Fruit fly (Drosophila melanogaster) whole organism, prepupa: ENCODE measurements around the gene CG2017.

Experiments
- CG10631 ChIP-seq: fragments of 200-800 bp; sonication (Bioruptor generic); optimal IDR thresholded peaks from 2 replicates; lab custom pipeline; 2016; ENCODE audit warnings: missing biosample characterization, missing genetic modification characterization
- CG11762 ChIP-seq: fragments of 200-800 bp; sonication (Bioruptor generic); optimal IDR thresholded peaks from 3 replicates; lab custom pipeline; 2016; ENCODE audit warnings: missing biosample characterization, missing genetic modification characterization; ENCODE audit not compliant: insufficient read depth
- CG11902 ChIP-seq: fragments of 200-800 bp; sonication (Bioruptor generic); optimal IDR thresholded peaks from 3 replicates; lab custom pipeline; 2016; ENCODE audit warnings: missing biosample characterization, missing genetic modification characterization
- CG1621 ChIP-seq: fragments of 200-800 bp; sonication (Bioruptor generic); optimal IDR thresholded peaks from 3 replicates; lab custom pipeline; 2018; ENCODE audit warnings: missing biosample characterization, mild to moderate bottlenecking, missing genetic modification characterization
- CG16779 ChIP-seq: fragments of 200-800 bp; sonication (Bioruptor generic); optimal IDR thresholded peaks from 3 replicates; lab custom pipeline; 2017; ENCODE audit warnings: missing biosample characterization, mild to moderate bottlenecking, missing genetic modification characterization
- CG3032 ChIP-seq: fragments of 200-800 bp; optimal IDR thresholded peaks from 2 replicates; lab custom pipeline; 2019; ENCODE audit warnings: missing biosample characterization, mild to moderate bottlenecking, missing genetic modification characterization, moderate library complexity
- CG31627 ChIP-seq: fragments of 200-800 bp; sonication (Bioruptor generic); optimal IDR thresholded peaks from 3 replicates; lab custom pipeline; 2016; ENCODE audit warnings: missing biosample characterization, missing genetic modification characterization
- CG32006 ChIP-seq: fragments of 200-800 bp; sonication (Bioruptor generic); optimal IDR thresholded peaks from 3 replicates; lab custom pipeline; 2017; ENCODE audit warnings: missing biosample characterization, mild to moderate bottlenecking, missing genetic modification characterization
- CG34406 ChIP-seq: fragments of 200-800 bp; sonication (Bioruptor generic); optimal IDR thresholded peaks from 3 replicates; lab custom pipeline; 2016; ENCODE audit warnings: missing biosample characterization, missing genetic modification characterization
- CG3919 ChIP-seq: fragments of 200-800 bp; sonication (Bioruptor generic); optimal IDR thresholded peaks from 3 replicates; lab custom pipeline; 2016; ENCODE audit warnings: missing biosample characterization, missing genetic modification characterization
- CG6276 ChIP-seq: fragments of 200-800 bp; sonication (Bioruptor generic); optimal IDR thresholded peaks from 2 replicates; lab custom pipeline; 2017; ENCODE audit warnings: missing biosample characterization, mild to moderate bottlenecking, missing genetic modification characterization
- CG6792 ChIP-seq: fragments of 200-800 bp; sonication (Bioruptor generic); optimal IDR thresholded peaks from 3 replicates; lab custom pipeline; 2016; ENCODE audit warnings: missing biosample characterization, missing genetic modification characterization
- CG6808 ChIP-seq: fragments of 200-800 bp; sonication (Bioruptor generic); optimal IDR thresholded peaks from 3 replicates; lab custom pipeline; 2017; ENCODE audit warnings: missing biosample characterization, missing genetic modification characterization, mild to moderate bottlenecking, moderate library complexity, missing genetic modification reagents
- CG6854 ChIP-seq: fragments of 200-800 bp; sonication (Bioruptor generic); optimal IDR thresholded peaks from 2 replicates; lab custom pipeline; 2017; ENCODE audit warnings: missing biosample characterization, mild to moderate bottlenecking, missing genetic modification characterization
- CG7368 ChIP-seq: fragments of 200-800 bp; sonication (Bioruptor generic); optimal IDR thresholded peaks from 3 replicates; lab custom pipeline; 2016; ENCODE audit warnings: missing biosample characterization, missing genetic modification characterization
- CG8119 ChIP-seq: fragments of 200-800 bp; sonication (Bioruptor generic); IDR thresholded peaks from 3 replicates; pipeline ENCODE4 v1.3.6; 2022; ENCODE audit warnings: missing biosample characterization, missing genetic modification characterization
- CG8319 ChIP-seq: fragments of 200-800 bp; sonication (Bioruptor generic); optimal IDR thresholded peaks from 3 replicates; lab custom pipeline; 2016; ENCODE audit warnings: missing biosample characterization, missing genetic modification characterization
- CG8632 ChIP-seq: fragments of 200-800 bp; sonication (Bioruptor generic); optimal IDR thresholded peaks from 3 replicates; lab custom pipeline; 2016; ENCODE audit warnings: missing biosample characterization, missing genetic modification characterization
- CG9139 ChIP-seq: fragments of 200-800 bp; sonication (Bioruptor generic); optimal IDR thresholded peaks from 3 replicates; lab custom pipeline; 2017; ENCODE audit warnings: missing biosample characterization, mild to moderate bottlenecking, missing genetic modification characterization
- Eip75B ChIP-seq: fragments of 200-800 bp; sonication (Bioruptor generic); optimal IDR thresholded peaks from 3 replicates; lab custom pipeline; 2016; ENCODE audit warnings: missing biosample characterization, missing genetic modification characterization
- Eip78C ChIP-seq: fragments of 200-800 bp; sonication (Bioruptor generic); peaks from one replicate; lab custom pipeline; 2016; ENCODE audit warnings: missing biosample characterization, missing genetic modification characterization
- Eip93F ChIP-seq: fragments of 200-800 bp; sonication (Bioruptor generic); optimal IDR thresholded peaks from 2 replicates; lab custom pipeline; 2016; ENCODE audit warnings: missing biosample characterization, mild to moderate bottlenecking, missing genetic modification characterization
- Ets21C ChIP-seq: fragments of 200-800 bp; sonication (Bioruptor generic); optimal IDR thresholded peaks from 3 replicates; lab custom pipeline; 2016; ENCODE audit warnings: missing biosample characterization, missing genetic modification characterization
- Ets96B ChIP-seq: fragments of 200-800 bp; optimal IDR thresholded peaks from 2 replicates; lab custom pipeline; 2019; ENCODE audit warnings: missing biosample characterization, mild to moderate bottlenecking, missing genetic modification characterization, moderate library complexity
- Gug ChIP-seq: fragments of 200-800 bp; sonication (Bioruptor generic); IDR thresholded peaks from 2 replicates; pipeline ENCODE4 v1.3.6; 2022; ENCODE audit warnings: missing biosample characterization, missing genetic modification characterization
- Hr39 ChIP-seq: fragments of 200-800 bp; sonication (Bioruptor generic); optimal IDR thresholded peaks from 2 replicates; lab custom pipeline; 2016; ENCODE audit warnings: missing biosample characterization, missing genetic modification characterization
- Hr4 ChIP-seq: fragments of 200-800 bp; sonication (Bioruptor generic); optimal IDR thresholded peaks from 3 replicates; lab custom pipeline; 2016; ENCODE audit warnings: missing biosample characterization, missing genetic modification characterization
- Lpt ChIP-seq: fragments of 200-800 bp; sonication (Bioruptor generic); optimal IDR thresholded peaks from 3 replicates; lab custom pipeline; 2016; ENCODE audit warnings: missing biosample characterization, missing genetic modification characterization
- Met ChIP-seq: fragments of 200-800 bp; sonication (Bioruptor generic); optimal IDR thresholded peaks from 3 replicates; lab custom pipeline; 2016; ENCODE audit warnings: missing biosample characterization, missing genetic modification characterization
- OdsH ChIP-seq: fragments of 200-800 bp; sonication (Bioruptor generic); optimal IDR thresholded peaks from 3 replicates; lab custom pipeline; 2016; ENCODE audit warnings: missing biosample characterization, missing genetic modification characterization
- Sox14 ChIP-seq: fragments of 200-800 bp; sonication (Bioruptor generic); optimal IDR thresholded peaks from 3 replicates; lab custom pipeline; 2016; ENCODE audit warnings: missing biosample characterization, missing genetic modification characterization
- Sox15 ChIP-seq: fragments of 200-800 bp; sonication (Bioruptor generic); optimal IDR thresholded peaks from 3 replicates; lab custom pipeline; 2016; ENCODE audit warnings: missing biosample characterization, missing genetic modification characterization
- achi ChIP-seq: fragments of 200-800 bp; sonication (Bioruptor generic); optimal IDR thresholded peaks from 3 replicates; lab custom pipeline; 2016; ENCODE audit warnings: missing biosample characterization, missing genetic modification characterization
- acj6 ChIP-seq: fragments of 200-800 bp; sonication (Bioruptor generic); optimal IDR thresholded peaks from 3 replicates; lab custom pipeline; 2016; ENCODE audit warnings: missing biosample characterization, missing genetic modification characterization
- cyc ChIP-seq: fragments of 200-800 bp; sonication (Bioruptor generic); optimal IDR thresholded peaks from 3 replicates; lab custom pipeline; 2016; ENCODE audit warnings: missing biosample characterization, missing genetic modification characterization
- dac ChIP-seq: fragments of 200-800 bp; sonication (Bioruptor generic); optimal IDR thresholded peaks from 2 replicates; lab custom pipeline; 2017; ENCODE audit warnings: missing biosample characterization, mild to moderate bottlenecking, missing genetic modification characterization
- dsx ChIP-seq: fragments of 200-800 bp; optimal IDR thresholded peaks from 3 replicates; lab custom pipeline; 2019; ENCODE audit warnings: missing biosample characterization, mild to moderate bottlenecking, missing genetic modification characterization, moderate library complexity; ENCODE audit not compliant: poor library complexity, severe bottlenecking
- eg ChIP-seq: fragments of 200-800 bp; sonication (Bioruptor generic); IDR thresholded peaks from 3 replicates; pipeline ENCODE4 v1.3.6; 2022; ENCODE audit warnings: missing biosample characterization, missing genetic modification characterization
- esn ChIP-seq: fragments of 200-800 bp; sonication (Bioruptor generic); optimal IDR thresholded peaks from 2 replicates; lab custom pipeline; 2016; ENCODE audit warnings: missing biosample characterization, mild to moderate bottlenecking, missing genetic modification characterization, moderate library complexity
- fd59A ChIP-seq: fragments of 200-800 bp; sonication (Bioruptor generic); optimal IDR thresholded peaks from 2 replicates; lab custom pipeline; 2017; ENCODE audit warnings: missing biosample characterization, mild to moderate bottlenecking, missing genetic modification characterization, missing genetic modification reagents
- fkh ChIP-seq: fragments of 200-800 bp; sonication (Bioruptor generic); optimal IDR thresholded peaks from 3 replicates; lab custom pipeline; 2017; ENCODE audit warnings: missing biosample characterization, mild to moderate bottlenecking, missing genetic modification characterization, moderate library complexity
- lz ChIP-seq: fragments of 200-800 bp; sonication (Bioruptor generic); optimal IDR thresholded peaks from 3 replicates; lab custom pipeline; 2016; ENCODE audit warnings: missing biosample characterization, missing genetic modification characterization
- net ChIP-seq: fragments of 200-800 bp; sonication (Bioruptor generic); optimal IDR thresholded peaks from 3 replicates; lab custom pipeline; 2016; ENCODE audit warnings: missing biosample characterization, missing genetic modification characterization
- pdm3 ChIP-seq: fragments of 200-800 bp; sonication (Bioruptor generic); optimal IDR thresholded peaks from 3 replicates; lab custom pipeline; 2016; ENCODE audit warnings: missing biosample characterization, missing genetic modification characterization
- spab ChIP-seq: fragments of 200-800 bp; sonication (Bioruptor generic); optimal IDR thresholded peaks from 2 replicates; lab custom pipeline; 2017; ENCODE audit warnings: missing biosample characterization, mild to moderate bottlenecking, missing genetic modification characterization, missing genetic modification reagents
- ss ChIP-seq, 2 experiments: fragments of 200-800 bp; sonication (Bioruptor generic); optimal IDR thresholded peaks; 2 replicates in 1 of 2; 3 replicates in 1 of 2; lab custom pipeline; 2017 to 2018; ENCODE audit warnings: mild to moderate bottlenecking in 2 of 2, missing biosample characterization in 2 of 2, missing genetic modification characterization in 2 of 2, moderate library complexity in 1 of 2
- svp ChIP-seq: fragments of 200-800 bp; sonication (Bioruptor generic); peaks from one replicate; lab custom pipeline; 2016; ENCODE audit warnings: missing biosample characterization, missing genetic modification characterization
- topi ChIP-seq: fragments of 200-800 bp; sonication (Bioruptor generic); optimal IDR thresholded peaks from 3 replicates; lab custom pipeline; 2016; ENCODE audit warnings: missing biosample characterization, missing genetic modification characterization
- vri ChIP-seq: fragments of 200-800 bp; sonication (Bioruptor generic); optimal IDR thresholded peaks from 3 replicates; lab custom pipeline; 2016; ENCODE audit warnings: missing biosample characterization, mild to moderate bottlenecking, missing genetic modification characterization

The CG2017 gene

DNA sequence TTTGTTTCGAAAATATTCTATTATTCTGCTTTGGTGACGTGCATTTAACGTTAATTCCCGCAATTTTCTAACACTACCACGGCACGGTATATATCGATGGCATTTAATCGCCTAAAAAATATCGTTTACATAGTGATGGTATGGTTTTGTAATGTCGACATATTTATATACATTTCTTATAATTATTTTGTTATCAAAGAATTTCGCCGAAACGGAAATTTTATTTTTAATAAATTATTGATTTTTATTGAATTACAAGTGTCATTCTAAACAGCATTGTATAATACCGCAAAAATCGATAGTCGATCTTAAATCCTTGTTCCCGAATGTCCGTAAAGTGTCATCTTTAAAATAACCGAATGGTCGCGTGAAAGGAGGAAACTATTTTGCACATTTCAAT lies 37.7 kb downstream of the CG2017 start, which contains the start of the genes Sec20 and dgrn:
Gene Sec20, minus strand, starts transcription at position 77 of the 400 bp plus-strand sequence.
Gene dgrn, plus strand, starts transcription at position 160 of the 400 bp plus-strand sequence.
- TF ChIP-seq vri (peak; percentile 37), dac (GFP tag; lab: Kevin White, UChicago) (no peak), Hr4 (peak; percentile 67), Met (GFP tag; lab: Kevin White, UChicago) (peak; percentile 75), Lpt (no peak), CG6792 (GFP tag; lab: Kevin White, UChicago) (peak; percentile 66), CG16779 (tag; lab: Kevin White, UChicago) (no peak), CG31627 (GFP tag; lab: Kevin White, UChicago) (peak; percentile 60), cyc (peak; percentile 67), achi (GFP tag; lab: Kevin White, UChicago) (peak; percentile 70), CG32006 (no peak), CG8119 (GFP tag; lab: Robert Waterston, UW) (no peak), Ets96B (tag; lab: Kevin White, UChicago) (peak; percentile 67), Eip75B (GFP tag; lab: Kevin White, UChicago) (peak; percentile 50), Ets21C (GFP tag; lab: Kevin White, UChicago) (peak; percentile 51), CG10631 (GFP tag; lab: Kevin White, UChicago) (peak; percentile 65), Eip78C (GFP tag; lab: Kevin White, UChicago) (peak; percentile 88), CG11902 (peak; percentile 35), Sox15 (GFP tag; lab: Kevin White, UChicago) (peak; percentile 29), fkh (no peak), CG1621 (tag; lab: Kevin White, UChicago) (no peak), eg (GFP tag; lab: Robert Waterston, UW) (peak; percentile 44; the same call in 1 of the 3 replicates), CG11762 (peak; percentile 19), CG8319 (GFP tag; lab: Kevin White, UChicago) (peak; percentile 43), CG3919 (GFP tag; lab: Kevin White, UChicago) (no peak), svp (peak; percentile 71), CG9139 (no peak), CG6276 (GFP tag; lab: Kevin White, UChicago) (no peak), CG6808 (GFP tag; lab: Kevin White, UChicago) (peak; percentile 21), Sox14 (peak; percentile 70), CG7368 (peak; percentile 44), spab (GFP tag; lab: Kevin White, UChicago) (no peak), net (GFP tag; lab: Kevin White, UChicago) (no peak), acj6 (GFP tag; lab: Kevin White, UChicago) (peak; percentile 73), topi (GFP tag; lab: Kevin White, UChicago) (peak; percentile 64), Hr39 (GFP tag; lab: Kevin White, UChicago) (peak; percentile 53), fd59A (no peak), OdsH (GFP tag; lab: Kevin White, UChicago) (peak; percentile 74), CG6854 (no peak), Gug (GFP tag; lab: Robert Waterston, UW) (0 out of 2 replicates have a peak, but pooled peaks have one; percentile 32), CG34406 (GFP tag; lab: Kevin White, UChicago) (peak; percentile 60), esn (GFP tag; lab: Kevin White, UChicago) (peak; percentile 78), dsx (peak; percentile 46), ss (GFP tag; optimal IDR thresholded peaks at IDR 0.05; lab: Kevin White, UChicago) (no peak), Eip93F (GFP tag; lab: Kevin White, UChicago) (peak; percentile 52), pdm3 (no peak), lz (GFP tag; lab: Kevin White, UChicago) (peak; percentile 66), CG3032 (tag; lab: Kevin White, UChicago) (peak; percentile 66), CG8632 (GFP tag; lab: Kevin White, UChicago) (peak; percentile 15)
- TF ChIP-seq, all 60 proteins: peak for 33
